Worm (Caenorhabditis elegans) whole organism, L4/young adult: ENCODE data around the gene M03F8.6.

ENCODE experiments used
- dao-5 ChIP-seq: sonication (generic microtip); optimal IDR thresholded peaks from 2 replicates; lab custom pipeline; 2016; ENCODE audit warnings: missing genotype, missing genetic modification characterization, moderate library complexity, missing compliant biosample characterization
- him-1 ChIP-seq: sonication (generic microtip); optimal IDR thresholded peaks from 2 replicates; lab custom pipeline; 2016; ENCODE audit warnings: missing genotype, missing genetic modification reagents, missing genetic modification characterization, missing compliant biosample characterization

ce11 chrV:5964658-5965178 is 10.1 kb upstream of the M03F8.6 start:
- no peak for TF ChIP-seq dao-5
- no peak for TF ChIP-seq him-1 (tag; lab: Kevin White, UChicago)
